Fruit fly (Drosophila melanogaster): ENCODE data around the gene Apc2.

Apc2 gene

DNA sequence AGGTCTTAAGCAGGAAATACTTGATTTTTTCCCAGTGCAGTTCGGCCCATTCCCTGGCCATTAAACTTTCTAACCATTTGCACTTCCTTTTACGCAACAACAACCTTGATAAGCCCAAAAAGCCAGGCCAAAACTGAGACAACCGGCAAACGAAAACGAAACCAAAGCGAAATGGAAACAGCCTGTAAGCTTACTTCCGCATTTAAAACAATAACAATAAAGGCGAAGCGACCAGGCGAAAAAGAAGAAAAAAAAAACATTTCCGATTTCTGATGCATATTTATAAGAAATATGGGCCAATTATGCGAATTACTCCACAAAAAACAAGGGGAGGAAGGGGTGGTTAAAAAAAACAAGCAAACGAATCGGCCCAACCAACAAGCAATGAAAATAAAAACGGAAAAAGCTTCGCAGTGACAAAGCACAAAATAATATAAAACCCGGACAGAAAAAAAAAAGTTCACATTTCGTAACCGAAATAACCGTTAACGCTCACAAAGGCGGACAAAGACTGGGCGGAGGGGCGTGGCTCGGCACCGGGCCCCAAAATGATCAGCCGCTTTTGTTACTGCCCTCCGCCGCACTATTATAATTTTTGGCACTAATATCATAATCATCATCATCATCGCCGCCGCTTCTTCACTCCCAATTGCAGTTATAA is 41.6 kb downstream of the Apc2 start:
- TF ChIP-seq fru (GFP tag; optimal IDR thresholded peaks at IDR 0.05) (no peak), psq (GFP tag; optimal IDR thresholded peaks at IDR 0.05) (no peak), brk (GFP tag; optimal IDR thresholded peaks at IDR 0.05) (no peak), N (GFP tag; optimal IDR thresholded peaks at IDR 0.05) (no peak), dsf (GFP tag; optimal IDR thresholded peaks at IDR 0.05; ENCODE audit: borderline replicate concordance) (no peak), Vsx2 (GFP tag; optimal IDR thresholded peaks at IDR 0.05; ENCODE audit: partially characterized antibody) (no peak), Hr83 (GFP tag; optimal IDR thresholded peaks at IDR 0.05; ENCODE audit: poor library complexity, severe bottlenecking) (no peak), h (GFP tag; optimal IDR thresholded peaks at IDR 0.05) (no peak), CG32264 (GFP tag; optimal IDR thresholded peaks at IDR 0.05) (no peak), br (GFP tag; optimal IDR thresholded peaks at IDR 0.05) (no peak)

DNA sequence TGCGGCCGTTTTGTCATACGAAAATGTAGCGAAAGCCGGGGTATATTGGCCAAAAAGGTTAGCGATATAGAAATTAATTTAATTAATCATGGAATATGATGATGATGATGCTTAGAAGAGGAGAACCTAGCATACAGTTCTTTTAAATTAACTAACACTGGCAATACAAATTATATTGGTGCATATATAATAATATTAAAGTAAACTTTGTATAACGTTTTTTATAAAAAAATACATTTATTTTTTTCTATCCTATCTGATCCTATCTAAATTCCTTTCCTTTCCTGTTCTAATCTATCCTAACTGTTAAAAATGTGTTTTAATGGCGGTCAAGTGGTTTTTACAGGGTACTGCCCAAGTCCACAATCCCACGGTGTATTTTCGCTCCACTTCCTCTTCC is 42.2 kb downstream of the Apc2 start:
- peak in 1 of 2 experiments; percentile 53 for TF ChIP-seq foxo (GFP tag; optimal IDR thresholded peaks at IDR 0.05)
- TF ChIP-seq dmrt93B (GFP tag; optimal IDR thresholded peaks at IDR 0.05), result peak; percentile 50
- TF ChIP-seq OdsH (GFP tag; optimal IDR thresholded peaks at IDR 0.05), result peak; percentile 23
- no peak for TF ChIP-seq Hr83 (GFP tag; optimal IDR thresholded peaks at IDR 0.05; ENCODE audit: poor library complexity, severe bottlenecking)
- peak; percentile 43 for TF ChIP-seq Sp1 (GFP tag; optimal IDR thresholded peaks at IDR 0.05)
- TF ChIP-seq psq (GFP tag; optimal IDR thresholded peaks at IDR 0.05), result peak; percentile 41
- TF ChIP-seq rgr (GFP tag; optimal IDR thresholded peaks at IDR 0.05), result peak; percentile 19
- TF ChIP-seq pan (optimal IDR thresholded peaks at IDR 0.05), result peak; percentile 54
- TF ChIP-seq HLH106 (tag; optimal IDR thresholded peaks at IDR 0.05), result peak; percentile 27
- no peak for TF ChIP-seq usp (GFP tag; optimal IDR thresholded peaks at IDR 0.05)

- no peak for TF ChIP-seq Jra (GFP tag; optimal IDR thresholded peaks at IDR 0.05)
- no peak for TF ChIP-seq CG9705 (GFP tag; optimal IDR thresholded peaks at IDR 0.05)
- no peak for TF ChIP-seq pan (optimal IDR thresholded peaks at IDR 0.05)
- TF ChIP-seq Hnf4 (GFP tag; optimal IDR thresholded peaks at IDR 0.05), result no peak
- no peak for TF ChIP-seq Sp1 (GFP tag; optimal IDR thresholded peaks at IDR 0.05)
- no peak for TF ChIP-seq dsf (GFP tag; optimal IDR thresholded peaks at IDR 0.05; ENCODE audit: borderline replicate concordance)
- TF ChIP-seq CrebA (GFP tag; optimal IDR thresholded peaks at IDR 0.05; ENCODE audit: borderline replicate concordance), result no peak
- TF ChIP-seq rgr (GFP tag; optimal IDR thresholded peaks at IDR 0.05), result peak; percentile 2
- no peak for TF ChIP-seq usp (GFP tag; optimal IDR thresholded peaks at IDR 0.05)
- no peak for TF ChIP-seq GATAd (GFP tag; optimal IDR thresholded peaks at IDR 0.05)
- TF ChIP-seq Vsx2 (GFP tag; optimal IDR thresholded peaks at IDR 0.05; ENCODE audit: partially characterized antibody), result no peak
- TF ChIP-seq HLH106 (tag; optimal IDR thresholded peaks at IDR 0.05), result no peak
- TF ChIP-seq brk (GFP tag; optimal IDR thresholded peaks at IDR 0.05), result no peak
- TF ChIP-seq lola (GFP tag; optimal IDR thresholded peaks at IDR 0.05), result no peak
- no peak for TF ChIP-seq Dif (GFP tag; optimal IDR thresholded peaks at IDR 0.05; ENCODE audit: partially characterized antibody)
- TF ChIP-seq ey (GFP tag; optimal IDR thresholded peaks at IDR 0.05), result peak; percentile 1
- TF ChIP-seq fru (GFP tag; optimal IDR thresholded peaks at IDR 0.05), result peak; percentile 48
- TF ChIP-seq Myc (optimal IDR thresholded peaks at IDR 0.05), result no peak
- no peak for TF ChIP-seq br (GFP tag; optimal IDR thresholded peaks at IDR 0.05)
- TF ChIP-seq psq (GFP tag; optimal IDR thresholded peaks at IDR 0.05), result no peak
- no peak for TF ChIP-seq dmrt93B (GFP tag; optimal IDR thresholded peaks at IDR 0.05)
- TF ChIP-seq Dfd (GFP tag; optimal IDR thresholded peaks at IDR 0.05), result no peak
- no peak for TF ChIP-seq Mio (GFP tag; optimal IDR thresholded peaks at IDR 0.05)
- no peak for TF ChIP-seq N (GFP tag; optimal IDR thresholded peaks at IDR 0.05)
- peak; percentile 42 for TF ChIP-seq h (GFP tag; optimal IDR thresholded peaks at IDR 0.05)
- no peak for TF ChIP-seq OdsH (GFP tag; optimal IDR thresholded peaks at IDR 0.05)
- peak in 1 of 2 experiments; percentile 9 for TF ChIP-seq foxo (GFP tag; optimal IDR thresholded peaks at IDR 0.05)
- TF ChIP-seq sv (GFP tag; optimal IDR thresholded peaks at IDR 0.05), result no peak
- no peak for TF ChIP-seq Rel (GFP tag; optimal IDR thresholded peaks at IDR 0.05)
- no peak for TF ChIP-seq Rel (tag; optimal IDR thresholded peaks at IDR 0.05)
- no peak for TF ChIP-seq dl (GFP tag; optimal IDR thresholded peaks at IDR 0.05; ENCODE audit: insufficient read depth in 1 of 2, partially characterized antibody in 2 of 2)
Measured at dm6 chr3R:24206341-24207114, 42.8 kb downstream of the Apc2 start.

Measured in whole organism, wandering third instar larva.